Fruit fly (Drosophila melanogaster) whole organism, embryonic: ENCODE measurements around the gene Usp5.

Experiments
- Blimp-1 ChIP-seq: fragments of 200-800 bp; sonication (Bioruptor generic); optimal IDR thresholded peaks from 3 replicates; lab custom pipeline; 2018; ENCODE audit warnings: missing biosample characterization, missing genetic modification characterization, mild to moderate bottlenecking, moderate library complexity, missing genetic modification reagents
- CG10654 ChIP-seq: fragments of 200-800 bp; sonication (Bioruptor generic); optimal IDR thresholded peaks from 2 replicates; lab custom pipeline; 2016; ENCODE audit warnings: missing biosample characterization, missing genetic modification characterization
- CG11247 ChIP-seq: fragments of 200-800 bp; sonication (Bioruptor generic); IDR thresholded peaks from 2 replicates; pipeline ENCODE4 v1.3.6; 2022; ENCODE audit warnings: missing biosample characterization, missing genetic modification characterization
- CG12236 ChIP-seq: fragments of 200-800 bp; sonication (Bioruptor generic); optimal IDR thresholded peaks from 2 replicates; lab custom pipeline; 2016; ENCODE audit warnings: missing biosample characterization, missing genetic modification characterization
- CG12299 ChIP-seq: fragments of 200-800 bp; sonication (Bioruptor generic); optimal IDR thresholded peaks from 2 replicates; lab custom pipeline; 2018; ENCODE audit warnings: missing biosample characterization, mild to moderate bottlenecking, missing genetic modification characterization
- CG12769 ChIP-seq: fragments of 200-800 bp; sonication (Bioruptor generic); optimal IDR thresholded peaks from 2 replicates; lab custom pipeline; 2019; ENCODE audit warnings: missing biosample characterization, mild to moderate bottlenecking, missing genetic modification characterization, moderate library complexity
- CG13123 ChIP-seq: fragments of 200-800 bp; sonication (Bioruptor generic); optimal IDR thresholded peaks from 2 replicates; lab custom pipeline; 2016; ENCODE audit warnings: missing biosample characterization, missing genetic modification characterization
- CG13894 ChIP-seq: fragments of 200-800 bp; sonication (Bioruptor generic); optimal IDR thresholded peaks from 3 replicates; lab custom pipeline; 2018; ENCODE audit warnings: missing biosample characterization, mild to moderate bottlenecking, missing genetic modification characterization, moderate library complexity
- CG14050 ChIP-seq: fragments of 200-800 bp; sonication (Bioruptor generic); IDR thresholded peaks from 3 replicates; pipeline ENCODE4 v1.3.6; 2022; ENCODE audit warnings: missing biosample characterization, missing genetic modification characterization
- CG16813 ChIP-seq: fragments of 200-800 bp; sonication (Bioruptor generic); IDR thresholded peaks from 3 replicates; pipeline ENCODE4 v1.3.6; 2022; ENCODE audit warnings: missing biosample characterization, missing genetic modification characterization; ENCODE audit not compliant: partially characterized antibody
- CG17186 ChIP-seq: fragments of 200-800 bp; sonication (Bioruptor generic); optimal IDR thresholded peaks from 3 replicates; lab custom pipeline; 2017; ENCODE audit warnings: missing biosample characterization, missing genetic modification reagents, missing genetic modification characterization
- CG17385 ChIP-seq: fragments of 200-800 bp; sonication (Bioruptor generic); optimal IDR thresholded peaks from 3 replicates; lab custom pipeline; 2018; ENCODE audit warnings: missing biosample characterization, mild to moderate bottlenecking, missing genetic modification characterization
- CG1832 ChIP-seq: fragments of 200-800 bp; sonication (Bioruptor generic); optimal IDR thresholded peaks from 2 replicates; lab custom pipeline; 2017; ENCODE audit warnings: missing biosample characterization, mild to moderate bottlenecking, missing genetic modification characterization, inconsistent platforms
- CG30431 ChIP-seq: fragments of 200-800 bp; sonication (Bioruptor generic); optimal IDR thresholded peaks from 2 replicates; lab custom pipeline; 2017; ENCODE audit warnings: missing biosample characterization, missing genetic modification characterization
- CG3163 ChIP-seq: fragments of 200-800 bp; sonication (Bioruptor generic); optimal IDR thresholded peaks from 3 replicates; lab custom pipeline; 2016; ENCODE audit warnings: missing biosample characterization, missing genetic modification characterization
- CG32532 ChIP-seq: fragments of 200-800 bp; sonication (Bioruptor generic); IDR thresholded peaks from 2 replicates; pipeline ENCODE4 v1.3.6; 2022; ENCODE audit warnings: missing biosample characterization, missing genetic modification characterization
- CG33557 ChIP-seq: fragments of 200-800 bp; sonication (Bioruptor generic); optimal IDR thresholded peaks from 2 replicates; lab custom pipeline; 2019; ENCODE audit warnings: missing biosample characterization, mild to moderate bottlenecking, missing genetic modification characterization, moderate library complexity
- CG4820 ChIP-seq: fragments of 200-800 bp; sonication (Bioruptor generic); optimal IDR thresholded peaks from 3 replicates; lab custom pipeline; 2016; ENCODE audit warnings: missing biosample characterization, missing genetic modification characterization
- CG7556 ChIP-seq: fragments of 200-800 bp; sonication (Bioruptor generic); optimal IDR thresholded peaks from 2 replicates; lab custom pipeline; 2017; ENCODE audit warnings: missing biosample characterization, mild to moderate bottlenecking, missing genetic modification characterization
- CG8765 ChIP-seq: fragments of 200-800 bp; sonication (Bioruptor generic); IDR thresholded peaks from 2 replicates; pipeline ENCODE4 v1.3.6; 2022; ENCODE audit warnings: missing biosample characterization, missing genetic modification characterization
- Dip3 ChIP-seq: fragments of 200-800 bp; sonication (Bioruptor generic); optimal IDR thresholded peaks from 3 replicates; lab custom pipeline; 2016; ENCODE audit warnings: missing biosample characterization, missing genetic modification characterization
- Ets65A ChIP-seq: fragments of 200-800 bp; sonication (Bioruptor generic); peaks from one replicate; lab custom pipeline; 2016; ENCODE audit warnings: missing biosample characterization, missing genetic modification characterization
- HLH54F ChIP-seq: fragments of 200-800 bp; sonication (Bioruptor generic); optimal IDR thresholded peaks from 3 replicates; lab custom pipeline; 2016; ENCODE audit warnings: missing biosample characterization, missing genetic modification characterization
- HmgD ChIP-seq: fragments of 200-800 bp; sonication (Bioruptor generic); optimal IDR thresholded peaks from 3 replicates; lab custom pipeline; 2016; ENCODE audit warnings: missing biosample characterization, missing genetic modification characterization
- Hmx ChIP-seq: fragments of 200-800 bp; sonication (Bioruptor generic); optimal IDR thresholded peaks from 2 replicates; lab custom pipeline; 2016; ENCODE audit warnings: missing biosample characterization, missing genetic modification characterization
- MBD-R2 ChIP-seq: fragments of 200-800 bp; sonication (Bioruptor generic); IDR thresholded peaks from 2 replicates; pipeline ENCODE4 v1.3.6; 2022; ENCODE audit warnings: missing biosample characterization, missing genetic modification characterization
- Med ChIP-seq: fragments of 200-800 bp; sonication (Bioruptor generic); peaks from one replicate; lab custom pipeline; 2016; ENCODE audit warnings: missing biosample characterization, missing genetic modification characterization, mild to moderate bottlenecking, inconsistent platforms, moderate library complexity
- Nf-YA ChIP-seq: fragments of 200-800 bp; sonication (Bioruptor generic); IDR thresholded peaks from 2 replicates; pipeline ENCODE4 v1.3.6; 2022; ENCODE audit warnings: missing biosample characterization, missing genetic modification characterization
- Nf-YB ChIP-seq: fragments of 200-800 bp; sonication (Bioruptor generic); optimal IDR thresholded peaks from 3 replicates; lab custom pipeline; 2019; ENCODE audit warnings: missing biosample characterization, mild to moderate bottlenecking, missing genetic modification characterization, moderate library complexity
- YL-1 ChIP-seq: fragments of 200-800 bp; sonication (Bioruptor generic); optimal IDR thresholded peaks from 3 replicates; lab custom pipeline; 2017; ENCODE audit warnings: missing biosample characterization, mild to moderate bottlenecking, missing genetic modification characterization
- abd-A ChIP-seq: fragments of 200-800 bp; sonication (Bioruptor generic); optimal IDR thresholded peaks from 3 replicates; lab custom pipeline; 2019; ENCODE audit warnings: missing biosample characterization, mild to moderate bottlenecking, missing genetic modification characterization, moderate library complexity
- ara ChIP-seq: fragments of 200-800 bp; sonication (Bioruptor generic); IDR thresholded peaks from 2 replicates; pipeline ENCODE4 v1.3.6; 2022; ENCODE audit warnings: missing biosample characterization, missing genetic modification characterization
- bab2 ChIP-seq: fragments of 200-800 bp; sonication (Bioruptor generic); optimal IDR thresholded peaks from 2 replicates; lab custom pipeline; 2016; ENCODE audit warnings: missing biosample characterization, missing genetic modification characterization
- bigmax ChIP-seq: fragments of 200-800 bp; sonication (Bioruptor generic); optimal IDR thresholded peaks from 2 replicates; lab custom pipeline; 2018; ENCODE audit warnings: missing biosample characterization, mild to moderate bottlenecking, missing genetic modification characterization
- chinmo ChIP-seq: fragments of 200-800 bp; sonication (Bioruptor generic); IDR thresholded peaks from 4 replicates; pipeline ENCODE4 v1.3.6; 2022; ENCODE audit warnings: missing biosample characterization, missing genetic modification characterization; ENCODE audit not compliant: partially characterized antibody
- cwo ChIP-seq: fragments of 200-800 bp; sonication (Bioruptor generic); optimal IDR thresholded peaks from 3 replicates; lab custom pipeline; 2017; ENCODE audit warnings: missing biosample characterization, missing genetic modification characterization, mild to moderate bottlenecking, moderate library complexity, missing genetic modification reagents
- da ChIP-seq: fragments of 200-800 bp; sonication (Bioruptor generic); optimal IDR thresholded peaks from 2 replicates; lab custom pipeline; 2016; ENCODE audit warnings: missing biosample characterization, missing genetic modification characterization
- danr ChIP-seq: fragments of 200-800 bp; sonication (Bioruptor generic); IDR thresholded peaks from 2 replicates; pipeline ENCODE4 v1.3.6; 2022; ENCODE audit warnings: missing biosample characterization, missing genetic modification characterization
- dmrt99B ChIP-seq: fragments of 200-800 bp; sonication (Bioruptor generic); optimal IDR thresholded peaks from 2 replicates; lab custom pipeline; 2018; ENCODE audit warnings: missing biosample characterization, mild to moderate bottlenecking, missing genetic modification characterization, moderate library complexity
- klu ChIP-seq: fragments of 200-800 bp; sonication (Bioruptor generic); IDR thresholded peaks from 2 replicates; pipeline ENCODE4 v1.3.6; 2022; ENCODE audit warnings: missing biosample characterization, missing genetic modification characterization
- kni ChIP-seq: fragments of 200-800 bp; sonication (Bioruptor generic); optimal IDR thresholded peaks from 3 replicates; lab custom pipeline; 2017; ENCODE audit warnings: mild to moderate bottlenecking, missing biosample characterization, missing genetic modification reagents, missing genetic modification characterization
- oc ChIP-seq: fragments of 200-800 bp; sonication (Bioruptor generic); optimal IDR thresholded peaks from 2 replicates; lab custom pipeline; 2018; ENCODE audit warnings: missing biosample characterization, mild to moderate bottlenecking, missing genetic modification characterization, moderate library complexity
- onecut ChIP-seq: fragments of 200-800 bp; sonication (Bioruptor generic); IDR thresholded peaks from 2 replicates; pipeline ENCODE4 v1.3.6; 2022; ENCODE audit warnings: missing biosample characterization, missing genetic modification characterization
- phol ChIP-seq: fragments of 200-800 bp; sonication (Bioruptor generic); optimal IDR thresholded peaks from 3 replicates; lab custom pipeline; 2018; ENCODE audit warnings: missing biosample characterization, mild to moderate bottlenecking, missing genetic modification characterization, moderate library complexity
- sd ChIP-seq: fragments of 200-800 bp; sonication (Bioruptor generic); optimal IDR thresholded peaks from 3 replicates; lab custom pipeline; 2018; ENCODE audit warnings: missing biosample characterization, mild to moderate bottlenecking, missing genetic modification characterization, moderate library complexity
- sens ChIP-seq: fragments of 200-800 bp; sonication (Bioruptor generic); peaks from one replicate; lab custom pipeline; 2016; ENCODE audit warnings: missing biosample characterization, missing genetic modification characterization
- vvl ChIP-seq: fragments of 200-800 bp; sonication (Bioruptor generic); IDR thresholded peaks from 2 replicates; pipeline ENCODE4 v1.3.6; 2022; ENCODE audit warnings: missing biosample characterization, missing genetic modification characterization
- wor ChIP-seq: fragments of 200-800 bp; sonication (Bioruptor generic); IDR thresholded peaks from 2 replicates; pipeline ENCODE4 v1.3.6; 2022; ENCODE audit warnings: missing biosample characterization, missing genetic modification characterization
- zf30C ChIP-seq: fragments of 200-800 bp; sonication (Bioruptor generic); optimal IDR thresholded peaks from 3 replicates; lab custom pipeline; 2018; ENCODE audit warnings: missing biosample characterization, mild to moderate bottlenecking, missing genetic modification characterization

The Usp5 gene

DNA sequence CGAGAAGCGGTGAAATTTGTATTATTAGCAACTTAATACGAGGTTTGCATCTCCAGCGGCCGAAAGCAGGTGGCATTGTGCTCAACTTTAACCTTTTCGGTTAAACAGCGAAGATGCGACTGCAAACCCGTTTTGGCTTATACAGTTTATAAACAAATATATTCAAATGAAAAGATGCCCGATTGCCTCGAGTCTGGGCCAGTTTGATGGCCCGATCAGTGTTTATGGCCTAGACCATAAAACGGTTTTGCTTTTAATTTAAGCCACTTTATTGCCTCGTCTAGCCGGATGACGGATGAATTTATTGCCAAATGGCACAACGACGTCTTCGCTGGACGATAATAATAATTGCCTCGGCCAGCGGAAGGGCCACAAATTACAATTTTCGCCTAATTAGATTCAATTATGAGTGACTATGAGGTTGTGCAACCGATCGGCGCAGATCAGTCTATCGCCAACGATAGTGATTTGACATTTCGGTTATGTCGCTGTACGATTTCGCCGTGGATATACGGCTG, 45.6 kb downstream of the Usp5 start (continued):
- TF ChIP-seq danr (GFP tag; lab: Robert Waterston, UW) (no peak), abd-A (peak; percentile 97), CG3163 (GFP tag; lab: Kevin White, UChicago) (no peak), CG30431 (GFP tag; lab: Kevin White, UChicago) (no peak), bab2 (GFP tag; lab: Kevin White, UChicago) (no peak), MBD-R2 (GFP tag; lab: Robert Waterston, UW) (no peak), zf30C (GFP tag; lab: Kevin White, UChicago) (no peak), da (GFP tag; lab: Kevin White, UChicago) (no peak), YL-1 (GFP tag; lab: Kevin White, UChicago) (no peak), oc (tag; lab: Kevin White, UChicago) (peak; percentile 35), phol (no peak), CG12236 (GFP tag; lab: Kevin White, UChicago) (no peak), Dip3 (GFP tag; lab: Kevin White, UChicago) (no peak), CG1832 (no peak), Nf-YA (GFP tag; lab: Robert Waterston, UW) (no peak), CG7556 (GFP tag; lab: Kevin White, UChicago) (no peak), klu (GFP tag; lab: Robert Waterston, UW) (no peak), sens (GFP tag; lab: Kevin White, UChicago) (no peak), dmrt99B (no peak), CG14050 (GFP tag; lab: Robert Waterston, UW) (no peak), CG17385 (no peak), CG10654 (GFP tag; lab: Kevin White, UChicago) (no peak), Nf-YB (no peak), kni (no peak), sd (tag; lab: Kevin White, UChicago) (peak; percentile 18), CG16813 (no peak)
- TF ChIP-seq, all 482 proteins: peak for 14

DNA sequence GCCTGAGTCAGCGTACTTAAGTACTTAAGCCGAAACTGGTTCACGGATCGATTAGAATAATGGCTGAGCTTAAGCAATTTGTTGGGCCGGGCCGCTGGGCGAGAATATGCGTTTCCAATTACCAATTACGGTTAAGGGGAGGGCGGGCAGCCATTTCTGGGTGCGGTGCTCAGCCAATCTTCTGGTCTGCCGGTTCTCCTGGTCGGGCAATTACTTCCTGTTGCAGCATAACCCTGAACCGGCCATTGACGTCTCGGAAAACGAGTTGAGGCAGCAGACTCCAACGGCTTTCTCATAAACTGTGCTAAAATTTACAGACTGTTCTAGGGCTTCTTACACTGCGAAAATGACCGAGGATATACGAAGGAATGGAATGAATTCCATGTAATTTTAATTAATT, 47.0 kb downstream of the Usp5 start:
- TF ChIP-seq CG11247 (0 out of 2 replicates have a peak, but pooled peaks have one; percentile 6), wor (no peak)

DNA sequence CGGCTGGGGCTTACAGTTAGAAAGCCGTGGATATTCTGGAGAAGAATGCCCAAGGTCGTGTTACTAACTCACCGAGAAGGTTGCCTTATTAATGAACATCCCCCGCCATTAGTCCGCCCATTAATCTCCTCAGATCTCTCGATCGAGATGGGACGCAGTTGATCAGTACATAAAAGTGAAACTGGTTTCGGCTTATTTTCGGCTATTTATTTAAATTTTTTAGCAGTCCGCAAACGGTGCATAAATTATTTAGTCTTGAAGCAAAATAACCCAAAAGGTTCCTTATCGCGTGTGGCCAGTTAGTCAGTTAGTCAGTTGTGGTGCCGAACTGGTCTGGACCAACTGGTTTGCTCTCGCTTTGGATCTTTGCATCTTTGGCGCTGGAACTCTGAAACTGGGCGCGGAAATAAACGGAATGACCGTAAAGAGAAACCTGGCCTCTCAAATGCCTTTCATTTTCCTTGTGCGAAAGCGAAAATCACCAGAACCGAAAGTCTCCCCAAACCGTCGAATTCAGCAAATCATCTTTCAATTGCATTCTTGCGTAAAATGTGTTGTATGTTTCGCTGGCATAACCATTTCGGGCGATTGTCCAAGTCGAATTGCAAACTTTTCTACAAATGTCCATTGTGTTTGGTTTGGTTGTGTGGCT, 49.3 kb downstream of the Usp5 start:
- TF ChIP-seq Hmx (GFP tag; lab: Kevin White, UChicago): no peak
- TF ChIP-seq CG12299: no peak
- TF ChIP-seq abd-A: peak; percentile 70
- TF ChIP-seq Ets65A (GFP tag; lab: Kevin White, UChicago): peak; percentile 72
- TF ChIP-seq CG4820 (GFP tag; lab: Kevin White, UChicago): no peak
- no peak for TF ChIP-seq CG32532
- TF ChIP-seq HLH54F: no peak
- no peak for TF ChIP-seq CG8765 (GFP tag; lab: Robert Waterston, UW)
- peak; percentile 71 for TF ChIP-seq vvl (GFP tag; lab: Robert Waterston, UW)
- peak; percentile 76 for TF ChIP-seq Blimp-1 (GFP tag; lab: Kevin White, UChicago)
- no peak for TF ChIP-seq CG13123 (GFP tag; lab: Kevin White, UChicago)
- TF ChIP-seq onecut (GFP tag; lab: Robert Waterston, UW): no peak
- TF ChIP-seq chinmo (GFP tag; lab: Robert Waterston, UW): peak; percentile 77; the same call in 2 of the 4 replicates
- peak; percentile 49 for TF ChIP-seq CG12769
- TF ChIP-seq ara: no peak
- TF ChIP-seq CG17186 (GFP tag; lab: Kevin White, UChicago): no peak
- peak; percentile 1 for TF ChIP-seq cwo
- no peak for TF ChIP-seq Med (GFP tag; lab: Kevin White, UChicago)
- TF ChIP-seq CG33557 (GFP tag; lab: Kevin White, UChicago): no peak
- TF ChIP-seq sd (tag; lab: Kevin White, UChicago): peak; percentile 40
- TF ChIP-seq HmgD: no peak
- TF ChIP-seq bigmax (GFP tag; lab: Kevin White, UChicago): no peak
- peak; percentile 44 for TF ChIP-seq CG13894
- TF ChIP-seq, all 482 proteins: peak for 9
